Worm (Caenorhabditis elegans) whole organism, L4/young adult: ENCODE data around the gene Y39B6A.43.

ENCODE experiments used
- W03F9.2 ChIP-seq: fragments of 150-350 bp; optimal IDR thresholded peaks from 2 replicates; lab custom pipeline; 2014; ENCODE audit warnings: missing biosample characterization, missing genetic modification characterization
- him-1 ChIP-seq: sonication (generic microtip); optimal IDR thresholded peaks from 2 replicates; lab custom pipeline; 2016; ENCODE audit warnings: missing genotype, missing genetic modification reagents, missing genetic modification characterization, missing compliant biosample characterization

DNA sequence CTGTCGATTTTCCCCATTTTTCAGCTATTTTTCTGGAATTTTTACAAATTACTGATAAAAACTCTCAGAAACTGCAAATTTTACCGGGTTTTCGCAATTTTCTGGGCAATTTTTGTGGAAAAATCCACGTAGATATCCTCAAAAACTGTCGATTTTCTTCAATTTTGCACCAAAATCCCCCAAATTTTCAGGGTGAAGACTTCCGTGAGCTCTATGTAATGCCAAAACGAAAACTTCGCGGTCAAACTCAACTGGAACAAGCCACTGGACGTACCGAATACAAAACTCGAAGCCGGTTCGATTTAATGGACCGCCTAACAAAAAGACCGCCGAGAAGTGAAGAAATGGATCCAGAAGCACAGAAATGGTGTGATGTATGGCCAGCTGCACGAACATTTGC lies 14.1 kb upstream of the Y39B6A.43 start:
- no peak for TF ChIP-seq him-1 (tag; lab: Kevin White, UChicago)
- TF ChIP-seq W03F9.2 = no peak
